Worm (Caenorhabditis elegans) whole organism, late embryonic: ENCODE data around the gene srx-130.

Source experiments
- F13H6.1 ChIP-seq: sonication (generic microtip); optimal IDR thresholded peaks from 2 replicates; lab custom pipeline; 2016; ENCODE audit warnings: missing genetic modification characterization, missing compliant biosample characterization
- ahr-1 ChIP-seq: sonication (generic microtip); optimal IDR thresholded peaks from 2 replicates; lab custom pipeline; 2016; ENCODE audit warnings: missing genetic modification characterization, missing compliant biosample characterization
- ama-1 ChIP-seq: fragments of 150-350 bp; optimal IDR thresholded peaks from 2 replicates; lab custom pipeline; 2014
- ceh-30 ChIP-seq: fragments of 150-350 bp; optimal IDR thresholded peaks from 2 replicates; lab custom pipeline; 2014; ENCODE audit warnings: missing biosample characterization, missing genetic modification characterization
- ceh-34 ChIP-seq: sonication (generic microtip); optimal IDR thresholded peaks from 2 replicates; lab custom pipeline; 2016; ENCODE audit warnings: mild to moderate bottlenecking, missing genetic modification characterization, missing compliant biosample characterization
- ceh-9 ChIP-seq: sonication (generic microtip); optimal IDR thresholded peaks from 2 replicates; lab custom pipeline; 2016; ENCODE audit warnings: mild to moderate bottlenecking, missing genetic modification characterization, inconsistent platforms, missing compliant biosample characterization
- dmd-4 ChIP-seq: sonication (generic microtip); optimal IDR thresholded peaks from 2 replicates; lab custom pipeline; 2016; ENCODE audit warnings: borderline replicate concordance, missing genetic modification characterization, missing compliant biosample characterization
- madf-2 ChIP-seq: sonication (generic microtip); optimal IDR thresholded peaks from 2 replicates; lab custom pipeline; 2017; ENCODE audit warnings: missing genetic modification characterization, missing compliant biosample characterization
- nhr-11 ChIP-seq: fragments of 150-350 bp; optimal IDR thresholded peaks from 2 replicates; lab custom pipeline; 2014; ENCODE audit warnings: missing biosample characterization, missing genetic modification characterization
- pat-9 ChIP-seq: fragments of 200-800 bp; sonication (Bioruptor generic); optimal IDR thresholded peaks from 2 replicates; lab custom pipeline; 2018; ENCODE audit warnings: mild to moderate bottlenecking, missing genetic modification characterization, moderate library complexity, missing compliant biosample characterization
- sox-2 ChIP-seq: fragments of 200-800 bp; sonication (Bioruptor generic); IDR thresholded peaks from 2 replicates; pipeline ENCODE4 v1.3.6; 2022; ENCODE audit warnings: missing genetic modification reagents, missing genetic modification characterization, missing compliant biosample characterization
- tbx-2 ChIP-seq: sonication (generic microtip); optimal IDR thresholded peaks from 2 replicates; lab custom pipeline; 2016; ENCODE audit warnings: missing genetic modification characterization, missing compliant biosample characterization
- ttx-3 ChIP-seq: sonication (generic microtip); optimal IDR thresholded peaks from 2 replicates; lab custom pipeline; 2016; ENCODE audit warnings: missing genetic modification reagents, missing genetic modification characterization, missing compliant biosample characterization

DNA sequence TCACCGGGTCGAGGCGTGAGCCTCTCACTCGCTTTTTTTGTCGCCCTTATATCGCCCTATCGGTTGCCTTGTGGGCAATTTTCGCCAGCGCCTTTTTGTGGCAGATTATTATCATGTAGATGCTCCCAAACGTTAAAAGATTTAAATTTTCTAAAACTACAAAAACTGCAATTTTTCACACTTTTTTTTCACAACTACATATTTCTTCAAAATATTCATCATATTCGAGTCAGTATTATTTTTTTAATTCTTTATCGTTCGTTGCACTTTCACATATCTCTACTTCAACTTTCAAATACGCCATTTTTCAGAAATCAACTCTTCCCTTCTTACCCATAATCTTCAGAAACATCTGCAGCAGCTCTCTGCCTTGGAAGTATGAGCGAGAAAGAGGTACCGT, 30.3 kb upstream of the srx-130 start, which contains the start of gene ceh-24:
- TF ChIP-seq ama-1 (lab: Kevin White, UChicago): no peak
- TF ChIP-seq dmd-4: no peak
- TF ChIP-seq madf-2 (tag; lab: Kevin White, UChicago): no peak
- no peak for TF ChIP-seq ceh-30 (tag; lab: Kevin White, UChicago)
- TF ChIP-seq nhr-11 (tag; lab: Kevin White, UChicago): no peak
- TF ChIP-seq ahr-1: no peak
- no peak for TF ChIP-seq ceh-34 (tag; lab: Kevin White, UChicago)
- TF ChIP-seq tbx-2 (tag; lab: Kevin White, UChicago): no peak
- TF ChIP-seq pat-9: no peak
- no peak for TF ChIP-seq ceh-9 (tag; lab: Kevin White, UChicago)
- no peak for TF ChIP-seq ttx-3
- no peak for TF ChIP-seq sox-2 (GFP tag; lab: Robert Waterston, UW)
- TF ChIP-seq F13H6.1: no peak
